Fruit fly (Drosophila melanogaster) whole organism, wandering third instar larva: ENCODE data around the gene CG3808.
A peak's percentile ranks its signal among the peaks of the same experiment; 100 is the strongest.

Experiments
- Abd-B ChIP-seq: fragments of >200 bp; optimal IDR thresholded peaks from 2 replicates; lab custom pipeline; 2017; ENCODE audit warnings: missing biosample characterization, missing genetic modification characterization
- dmrt93B ChIP-seq: fragments of 200-800 bp; sonication (Bioruptor generic); optimal IDR thresholded peaks from 2 replicates; lab custom pipeline; 2018; ENCODE audit warnings: missing biosample characterization, mild to moderate bottlenecking, missing genetic modification characterization
- ey ChIP-seq: fragments of 200-800 bp; sonication (Bioruptor generic); optimal IDR thresholded peaks from 2 replicates; lab custom pipeline; 2016; ENCODE audit warnings: missing biosample characterization, missing genetic modification characterization
- foxo ChIP-seq, 2 experiments: fragments of 200-800 bp; sonication (Bioruptor generic); optimal IDR thresholded peaks; 2 replicates in 1 of 2; 3 replicates in 1 of 2; lab custom pipeline; 2016 to 2017; ENCODE audit warnings: missing biosample characterization in 2 of 2, missing genetic modification characterization in 2 of 2
- lola ChIP-seq: fragments of >200 bp; optimal IDR thresholded peaks from 2 replicates; lab custom pipeline; 2017; ENCODE audit warnings: missing biosample characterization, missing genetic modification characterization
- pan ChIP-seq: fragments of >200 bp; optimal IDR thresholded peaks from 2 replicates; lab custom pipeline; 2017
- psq ChIP-seq: fragments of 200-800 bp; sonication (Bioruptor generic); optimal IDR thresholded peaks from 3 replicates; lab custom pipeline; 2017; ENCODE audit warnings: missing biosample characterization, mild to moderate bottlenecking, missing genetic modification characterization, moderate library complexity
- rgr ChIP-seq: fragments of 200-800 bp; sonication (Bioruptor generic); optimal IDR thresholded peaks from 3 replicates; lab custom pipeline; 2016; ENCODE audit warnings: missing biosample characterization, mild to moderate bottlenecking, missing genetic modification characterization
- sv ChIP-seq: fragments of 200-800 bp; sonication (Bioruptor generic); optimal IDR thresholded peaks from 3 replicates; lab custom pipeline; 2016; ENCODE audit warnings: missing biosample characterization, missing genetic modification characterization
- usp ChIP-seq: fragments of >200 bp; optimal IDR thresholded peaks from 2 replicates; lab custom pipeline; 2017; ENCODE audit warnings: missing biosample characterization, missing genetic modification characterization

DNA sequence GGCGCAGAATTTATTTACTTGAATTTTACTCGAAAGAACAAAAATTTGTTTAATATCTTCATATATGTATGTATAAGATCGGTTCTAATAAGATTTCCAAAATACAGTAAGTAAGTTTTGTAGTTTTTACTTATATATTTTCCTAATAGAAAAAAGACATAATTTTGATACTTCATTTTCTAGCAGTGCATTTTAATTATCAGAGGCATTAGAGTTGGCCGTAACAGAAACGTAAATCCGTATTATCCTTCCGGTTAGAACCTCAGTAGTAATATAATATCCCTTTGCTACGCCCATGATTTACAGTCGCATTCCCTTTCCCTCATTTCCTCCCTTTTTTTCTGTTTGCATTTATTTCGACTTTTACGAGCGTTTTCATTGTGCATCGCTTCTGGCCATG lies 23.7 kb downstream of the CG3808 start:
- TF ChIP-seq sv (no peak), Abd-B (GFP tag; lab: Kevin White, UChicago) (no peak), rgr (GFP tag; lab: Kevin White, UChicago) (no peak), dmrt93B (GFP tag; lab: Kevin White, UChicago) (no peak), usp (GFP tag; lab: Kevin White, UChicago) (no peak), ey (GFP tag; lab: Kevin White, UChicago) (peak; percentile 15), foxo (GFP tag; optimal IDR thresholded peaks at IDR 0.05; lab: Kevin White, UChicago) (peak in 1 of 2 experiments; percentile 26), psq (GFP tag; lab: Kevin White, UChicago) (no peak), pan (lab: Kevin White, UChicago) (no peak), lola (no peak)
